Worm (Caenorhabditis elegans) whole organism, early embryonic: ENCODE data around the gene Y38H8A.7.

ENCODE experiments used
- B0310.2 ChIP-seq: sonication (generic microtip); optimal IDR thresholded peaks from 2 replicates; lab custom pipeline; 2016; ENCODE audit warnings: mild to moderate bottlenecking, missing genetic modification characterization, missing compliant biosample characterization
- F13C5.2 ChIP-seq: sonication (generic microtip); optimal IDR thresholded peaks from 2 replicates; lab custom pipeline; 2017; ENCODE audit warnings: mild to moderate bottlenecking, missing genetic modification characterization, inconsistent platforms, missing compliant biosample characterization
- aly-1 ChIP-seq: sonication (generic microtip); optimal IDR thresholded peaks from 2 replicates; lab custom pipeline; 2016; ENCODE audit warnings: missing genetic modification characterization, missing compliant biosample characterization
- ama-1 ChIP-seq: fragments of 150-350 bp; optimal IDR thresholded peaks from 2 replicates; lab custom pipeline; 2014
- ceh-13 ChIP-seq: fragments of 200-800 bp; sonication (Bioruptor generic); optimal IDR thresholded peaks from 2 replicates; lab custom pipeline; 2018; ENCODE audit warnings: mild to moderate bottlenecking, missing genetic modification characterization, missing compliant biosample characterization
- ceh-36 ChIP-seq: sonication (generic microtip); optimal IDR thresholded peaks from 2 replicates; lab custom pipeline; 2016; ENCODE audit warnings: missing genetic modification characterization, inconsistent platforms, missing compliant biosample characterization
- ets-7 ChIP-seq: sonication (generic microtip); optimal IDR thresholded peaks from 2 replicates; lab custom pipeline; 2016; ENCODE audit warnings: missing genotype, missing genetic modification characterization, missing compliant biosample characterization
- flt-1 ChIP-seq: fragments of 200-800 bp; sonication (Bioruptor generic); IDR thresholded peaks from 2 replicates; pipeline ENCODE4 v1.3.6; 2022; ENCODE audit warnings: missing genetic modification characterization, missing compliant biosample characterization
- hmbx-1 ChIP-seq: sonication (generic microtip); optimal IDR thresholded peaks from 2 replicates; lab custom pipeline; 2016; ENCODE audit warnings: mild to moderate bottlenecking, missing genetic modification characterization, missing compliant biosample characterization
- hmg-4 ChIP-seq: fragments of 200-800 bp; sonication (Bioruptor generic); optimal IDR thresholded peaks from 2 replicates; lab custom pipeline; 2018; ENCODE audit warnings: mild to moderate bottlenecking, missing genetic modification characterization, missing compliant biosample characterization
- hnd-1 ChIP-seq: sonication (generic microtip); optimal IDR thresholded peaks from 2 replicates; lab custom pipeline; 2016; ENCODE audit warnings: missing genetic modification characterization, missing compliant biosample characterization
- pes-1 ChIP-seq: fragments of 200-800 bp; sonication (Bioruptor generic); IDR thresholded peaks from 2 replicates; pipeline ENCODE4 v1.3.6; 2022; ENCODE audit warnings: missing genetic modification reagents, missing genetic modification characterization, missing compliant biosample characterization
- scrt-1 ChIP-seq: fragments of 200-800 bp; sonication (Bioruptor generic); IDR thresholded peaks from 2 replicates; pipeline ENCODE4 v1.3.6; 2022; ENCODE audit warnings: missing genetic modification characterization, missing compliant biosample characterization
- sea-1 ChIP-seq: fragments of 200-800 bp; sonication (Bioruptor generic); conservative IDR thresholded peaks from 2 replicates; pipeline ENCODE4 v1.3.6; 2022; ENCODE audit warnings: missing genetic modification characterization, missing compliant biosample characterization
- tbx-11 ChIP-seq: fragments of 200-800 bp; sonication (Bioruptor generic); IDR thresholded peaks from 2 replicates; pipeline ENCODE4 v1.3.6; 2022; ENCODE audit warnings: missing genetic modification characterization, missing compliant biosample characterization
- tbx-37 ChIP-seq: fragments of 200-800 bp; sonication (Bioruptor generic); conservative IDR thresholded peaks from 2 replicates; pipeline ENCODE4 v1.3.6; 2022; ENCODE audit warnings: missing genetic modification reagents, missing genetic modification characterization, missing compliant biosample characterization
- tra-4 ChIP-seq: sonication (generic microtip); optimal IDR thresholded peaks from 2 replicates; lab custom pipeline; 2017; ENCODE audit warnings: missing genetic modification characterization, missing compliant biosample characterization

Y38H8A.7 gene

DNA sequence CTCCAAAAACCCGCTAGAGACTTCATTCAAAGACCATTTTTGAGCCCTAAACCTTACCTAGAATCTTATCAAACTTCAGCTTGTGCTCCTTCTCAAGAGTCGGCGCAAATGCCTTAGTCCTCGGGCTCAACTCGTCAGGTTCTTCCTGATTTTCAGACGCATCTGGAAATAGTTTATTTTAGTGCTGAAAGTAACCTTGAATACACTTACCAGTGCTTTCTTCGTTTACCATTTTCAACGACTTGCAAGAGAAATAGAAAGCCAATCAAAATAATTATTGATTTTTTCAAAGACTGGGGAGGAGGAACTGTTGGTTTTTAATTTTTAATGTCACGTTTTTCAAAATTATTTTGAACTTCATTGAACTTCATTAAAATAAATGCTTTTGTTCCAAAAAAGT is 16.7 kb downstream of the Y38H8A.7 start, which contains the start of the genes ttbk-8.1 and Y38H8A.4:
Gene ttbk-8.1, plus strand, starts transcription at position 301 of the 400 bp plus-strand sequence.
Gene Y38H8A.4, minus strand, starts transcription at position 366 of the 400 bp plus-strand sequence.
- TF ChIP-seq pes-1 (no peak), ama-1 (lab: Kevin White, UChicago) (no peak), ceh-13 (no peak), sea-1 (GFP tag; lab: Robert Waterston, UW) (no peak), flt-1 (GFP tag; lab: Robert Waterston, UW) (no peak), tbx-37 (GFP tag; lab: Robert Waterston, UW) (no peak), F13C5.2 (tag; lab: Kevin White, UChicago) (no peak)

DNA sequence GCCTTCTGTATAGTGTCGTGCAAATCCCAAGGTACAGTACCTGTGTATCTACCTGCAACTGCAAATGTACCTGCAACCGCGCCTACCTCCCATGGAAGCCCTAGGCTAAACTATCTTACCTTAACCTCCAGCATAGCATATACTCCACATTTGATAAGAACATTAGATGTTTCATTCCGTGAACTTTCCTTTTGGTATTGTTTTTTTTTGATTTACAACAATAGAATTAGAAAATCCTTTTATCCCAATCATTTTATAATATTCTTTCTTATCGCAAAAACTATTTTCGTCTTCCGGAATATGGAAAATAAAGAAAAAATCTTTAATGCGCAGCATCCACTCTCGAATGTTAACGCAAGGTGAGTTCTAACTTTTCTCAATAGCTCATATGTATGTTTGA is 18.8 kb downstream of the Y38H8A.7 start, which contains the start of gene Y38H8A.2:
Gene Y38H8A.2, plus strand, starts transcription at position 301 of the 400 bp plus-strand sequence.
- no peak for TF ChIP-seq ets-7 (tag; lab: Kevin White, UChicago)
- no peak for TF ChIP-seq ceh-13
- no peak for TF ChIP-seq ceh-36 (tag; lab: Kevin White, UChicago)
- TF ChIP-seq pes-1: no peak
- no peak for TF ChIP-seq hmg-4 (GFP tag; lab: Kevin White, UChicago)
- no peak for TF ChIP-seq scrt-1 (GFP tag; lab: Robert Waterston, UW)
- TF ChIP-seq aly-1: no peak
- no peak for TF ChIP-seq tbx-37 (GFP tag; lab: Robert Waterston, UW)
- no peak for TF ChIP-seq ama-1 (lab: Kevin White, UChicago)
- TF ChIP-seq F13C5.2 (tag; lab: Kevin White, UChicago): no peak
- TF ChIP-seq hnd-1 (tag; lab: Kevin White, UChicago): no peak
- no peak for TF ChIP-seq tbx-11 (GFP tag; lab: Robert Waterston, UW)
- TF ChIP-seq sea-1 (GFP tag; lab: Robert Waterston, UW): no peak

DNA sequence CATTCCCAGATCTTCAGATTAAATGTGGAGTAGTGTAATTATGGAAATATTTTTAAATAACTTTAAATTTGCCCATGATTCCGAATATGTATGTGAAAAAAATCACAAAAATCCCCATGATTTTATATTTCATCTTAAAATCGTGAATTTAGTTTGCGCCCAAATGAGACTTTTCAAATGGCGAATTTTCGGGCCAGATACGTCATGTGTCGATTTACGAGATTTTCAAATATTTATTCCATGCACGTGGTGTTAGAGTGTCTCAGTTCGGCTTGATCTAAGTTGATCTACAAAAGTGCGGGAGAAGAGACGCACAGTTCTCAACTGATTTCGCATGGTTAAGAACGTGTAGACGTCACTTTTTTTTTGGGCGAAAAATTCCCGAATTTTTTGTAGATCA is 27.2 kb downstream of the Y38H8A.7 start, which contains the start of gene Y38H8A.1:
Gene Y38H8A.1, plus strand, starts transcription at position 301 of the 400 bp plus-strand sequence.
- TF ChIP-seq B0310.2: no peak
- no peak for TF ChIP-seq scrt-1 (GFP tag; lab: Robert Waterston, UW)
- TF ChIP-seq hnd-1 (tag; lab: Kevin White, UChicago): no peak
- TF ChIP-seq pes-1: no peak
- TF ChIP-seq ceh-13: no peak
- no peak for TF ChIP-seq hmg-4 (GFP tag; lab: Kevin White, UChicago)
- no peak for TF ChIP-seq hmbx-1 (tag; lab: Kevin White, UChicago)
- TF ChIP-seq ceh-36 (tag; lab: Kevin White, UChicago): no peak

DNA sequence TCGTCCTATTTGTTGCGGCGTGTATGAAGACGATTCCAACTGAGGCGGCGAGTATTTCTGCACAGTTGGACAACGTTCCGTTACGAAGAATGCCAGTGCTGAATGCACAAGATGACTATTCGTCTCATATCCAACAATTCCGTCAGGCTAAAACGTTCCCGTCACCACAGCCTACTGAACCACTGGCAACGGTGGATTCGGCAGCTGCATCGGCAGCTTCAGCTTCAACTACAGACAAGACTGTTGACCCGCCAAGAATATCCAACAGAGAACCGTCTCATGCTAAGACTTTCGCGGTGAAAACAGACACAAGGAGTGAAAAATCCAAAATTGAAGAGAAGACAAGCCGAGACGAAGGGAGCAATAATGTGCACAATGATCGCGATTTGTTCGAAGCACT is 28.3 kb downstream of the Y38H8A.7 start:
- TF ChIP-seq tbx-11 (GFP tag; lab: Robert Waterston, UW) (no peak), tbx-37 (GFP tag; lab: Robert Waterston, UW) (no peak), aly-1 (no peak), tra-4 (tag; lab: Kevin White, UChicago) (no peak), F13C5.2 (tag; lab: Kevin White, UChicago) (no peak), ets-7 (tag; lab: Kevin White, UChicago) (no peak), ama-1 (lab: Kevin White, UChicago) (no peak), hnd-1 (tag; lab: Kevin White, UChicago) (no peak), flt-1 (GFP tag; lab: Robert Waterston, UW) (no peak), pes-1 (no peak), B0310.2 (no peak), sea-1 (GFP tag; lab: Robert Waterston, UW) (no peak), hmbx-1 (tag; lab: Kevin White, UChicago) (no peak), ceh-36 (tag; lab: Kevin White, UChicago) (no peak), ceh-13 (no peak)

DNA sequence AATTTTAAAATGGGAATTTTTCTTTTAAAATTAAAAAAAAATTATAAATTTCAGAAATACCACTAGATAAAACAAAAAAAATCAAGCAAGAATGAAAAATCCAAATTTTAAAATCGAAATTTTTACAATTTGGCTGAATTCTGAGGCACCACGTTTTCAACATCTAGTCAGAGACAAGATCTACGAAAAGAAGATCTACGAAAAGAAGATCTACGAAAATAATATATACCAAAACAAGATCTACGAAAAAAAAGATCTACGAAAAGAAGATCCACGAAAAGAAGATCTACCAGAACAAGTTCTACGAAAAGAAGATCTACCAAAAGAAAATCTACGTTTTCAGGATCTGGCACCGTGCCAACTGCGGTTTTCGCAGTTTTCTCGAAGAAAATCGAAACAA is 31.7 kb downstream of the Y38H8A.7 start:
- TF ChIP-seq pes-1: peak; percentile 68
- TF ChIP-seq ceh-36 (tag; lab: Kevin White, UChicago): no peak

DNA sequence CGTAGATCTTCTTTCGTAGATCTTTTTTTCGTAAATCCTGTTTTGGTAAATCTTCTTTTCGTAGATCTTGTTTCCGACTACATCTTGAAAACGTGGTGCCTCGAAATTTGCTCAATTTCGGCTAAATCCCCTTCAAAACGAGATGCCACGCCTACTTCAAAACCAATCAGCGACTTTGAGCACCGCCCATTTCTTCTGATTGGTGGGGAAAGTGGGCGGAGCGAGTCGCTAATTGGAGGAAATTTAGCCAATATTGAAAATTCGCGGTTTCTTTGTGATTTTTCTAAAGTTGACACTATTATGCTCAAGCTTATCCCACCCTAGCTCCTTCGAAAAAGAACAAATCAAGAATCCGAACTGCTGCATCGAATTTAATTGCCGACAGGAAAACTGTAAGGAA is 32.3 kb downstream of the Y38H8A.7 start:
- TF ChIP-seq tra-4 (tag; lab: Kevin White, UChicago) (no peak), hmbx-1 (tag; lab: Kevin White, UChicago) (no peak), ceh-36 (tag; lab: Kevin White, UChicago) (no peak), sea-1 (GFP tag; lab: Robert Waterston, UW) (no peak), tbx-37 (GFP tag; lab: Robert Waterston, UW) (no peak), flt-1 (GFP tag; lab: Robert Waterston, UW) (no peak), ets-7 (tag; lab: Kevin White, UChicago) (no peak), ceh-13 (no peak), pes-1 (no peak), B0310.2 (no peak)

DNA sequence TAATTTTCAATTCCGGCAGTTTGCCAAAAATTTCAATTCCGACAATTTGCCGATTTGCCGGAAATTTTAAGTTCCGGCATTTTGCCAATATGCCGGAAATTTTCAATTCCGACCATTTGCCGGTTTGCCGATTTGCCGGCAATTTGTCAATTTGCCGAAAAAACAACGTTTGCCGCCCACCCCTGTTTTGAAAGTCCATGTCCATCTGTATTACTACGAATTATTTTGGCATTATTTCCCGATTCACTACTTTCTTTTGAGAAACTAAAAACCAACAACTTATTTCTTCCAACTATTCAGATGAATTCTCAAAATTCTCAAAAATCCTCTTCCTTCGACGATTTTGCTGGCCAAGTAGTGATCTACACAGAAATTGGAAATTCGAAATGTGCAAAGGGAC is 37.0 kb downstream of the Y38H8A.7 start, which contains the start of gene Y45F10A.7:
Gene Y45F10A.7, plus strand, starts transcription at position 301 of the 400 bp plus-strand sequence.
- no peak for TF ChIP-seq hnd-1 (tag; lab: Kevin White, UChicago)
- TF ChIP-seq sea-1 (GFP tag; lab: Robert Waterston, UW): no peak
- no peak for TF ChIP-seq B0310.2
- TF ChIP-seq tbx-37 (GFP tag; lab: Robert Waterston, UW): no peak
- TF ChIP-seq ceh-36 (tag; lab: Kevin White, UChicago): no peak

DNA sequence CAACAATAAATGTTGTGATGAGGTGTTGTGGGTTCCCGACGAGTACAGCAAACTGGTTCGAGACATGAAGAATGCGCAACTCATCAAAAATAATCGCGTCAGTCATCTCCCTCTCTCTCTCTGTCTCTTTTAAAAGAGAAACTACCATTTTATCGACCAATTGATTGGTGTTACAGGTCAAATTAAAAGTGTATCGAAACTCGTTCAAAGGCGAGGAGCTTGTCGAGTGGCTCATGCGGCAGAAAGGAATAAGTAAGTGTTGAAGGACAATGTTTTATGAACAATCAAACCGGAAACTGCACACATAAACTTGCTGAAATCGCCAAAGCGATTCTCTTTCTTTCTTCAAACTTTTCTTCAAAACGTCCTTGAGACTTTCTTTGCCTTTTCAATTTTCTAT is 38.4 kb downstream of the Y38H8A.7 start:
- no peak for TF ChIP-seq ets-7 (tag; lab: Kevin White, UChicago)
- TF ChIP-seq flt-1 (GFP tag; lab: Robert Waterston, UW): no peak
- TF ChIP-seq ceh-36 (tag; lab: Kevin White, UChicago): no peak
- no peak for TF ChIP-seq hmg-4 (GFP tag; lab: Kevin White, UChicago)
